Fruit fly (Drosophila melanogaster) Kc167 (cell line): ENCODE measurements around the gene CG4594.

Experiments used
- Myc ChIP-seq: fragments of >200 bp; optimal IDR thresholded peaks from 2 replicates; lab custom pipeline; 2017; ENCODE audit warnings: missing external identifiers
- Sin3A ChIP-seq: fragments of >200 bp; optimal IDR thresholded peaks from 2 replicates; lab custom pipeline; 2018; ENCODE audit warnings: missing external identifiers
- h ChIP-seq: fragments of >200 bp; optimal IDR thresholded peaks from 3 replicates; lab custom pipeline; 2018; ENCODE audit warnings: missing external identifiers
- insv ChIP-seq: fragments of >200 bp; optimal IDR thresholded peaks from 3 replicates; lab custom pipeline; 2018; ENCODE audit warnings: missing external identifiers
- psq ChIP-seq: fragments of >200 bp; optimal IDR thresholded peaks from 2 replicates; lab custom pipeline; 2017; ENCODE audit warnings: missing external identifiers
- ttk ChIP-seq: sonication (Bioruptor generic); optimal IDR thresholded peaks from 2 replicates; lab custom pipeline; 2017; ENCODE audit warnings: missing external identifiers

DNA sequence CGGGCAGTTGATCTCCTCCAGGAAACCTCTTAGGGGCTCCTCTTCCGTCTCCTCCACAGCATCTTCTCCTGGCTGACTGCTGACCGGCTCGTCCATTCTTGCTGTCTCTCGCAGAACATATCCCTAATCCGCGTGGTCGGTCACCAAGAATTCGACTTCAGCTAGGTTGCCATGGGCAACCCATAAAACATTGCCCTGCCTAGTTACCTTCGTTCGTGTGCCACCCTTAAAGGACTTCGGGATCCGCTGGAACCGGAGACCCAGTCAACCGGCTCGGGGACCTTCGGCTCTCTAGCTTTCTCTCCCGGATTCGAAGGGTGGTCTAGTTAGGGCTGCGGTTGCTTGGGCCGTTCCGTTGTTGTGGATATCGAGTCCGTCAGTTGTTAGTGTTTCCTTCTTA is 4.8 kb downstream of the CG4594 start, which contains the start of the genes TbCMF46 and CG42366:
- TF ChIP-seq psq (lab: Kevin White, UChicago), result no peak
- TF ChIP-seq Myc (lab: Kevin White, UChicago), result no peak
- no peak for TF ChIP-seq h
- no peak for TF ChIP-seq ttk
- no peak for TF ChIP-seq insv (lab: Kevin White, UChicago)
- TF ChIP-seq Sin3A (lab: Kevin White, UChicago), result no peak
